Worm (Caenorhabditis elegans): ENCODE data around the gene gyg-1.

ce11 chrX:3535505-3535904, 1.9 kb upstream of the gyg-1 start:
- TF ChIP-seq akir-1 (GFP tag; optimal IDR thresholded peaks at IDR 0.05) (no peak), dpff-1 (tag; optimal IDR thresholded peaks at IDR 0.05) (no peak), mel-28 (tag; optimal IDR thresholded peaks at IDR 0.05; ENCODE audit: borderline replicate concordance) (no peak), attf-3 (GFP tag; conservative IDR thresholded peaks at IDR 0.05) (no peak), C06A6.2 (GFP tag; conservative IDR thresholded peaks at IDR 0.05) (no peak), sdz-38 (tag; optimal IDR thresholded peaks at IDR 0.05) (no peak), D2030.7 (GFP tag; IDR thresholded peaks at IDR 0.05) (no peak), unc-62 (GFP tag; optimal IDR thresholded peaks at IDR 0.05) (no peak), B0019.2 (GFP tag; conservative IDR thresholded peaks at IDR 0.05) (no peak), ekl-4 (GFP tag; IDR thresholded peaks at IDR 0.05) (no peak), ztf-26 (tag; optimal IDR thresholded peaks at IDR 0.05) (no peak), tbx-9 (tag; optimal IDR thresholded peaks at IDR 0.05; ENCODE audit: borderline replicate concordance) (no peak), nhr-80 (tag; optimal IDR thresholded peaks at IDR 0.05) (no peak)
